Worm (Caenorhabditis elegans) whole organism, L4 larva: ENCODE measurements around the gene nfi-1.
A peak's percentile ranks its signal among the peaks of the same experiment; 100 is the strongest.

ENCODE experiments used
- F10B5.3 ChIP-seq: sonication (generic microtip); optimal IDR thresholded peaks from 2 replicates; lab custom pipeline; 2016; ENCODE audit warnings: mild to moderate bottlenecking, missing genetic modification characterization, missing compliant biosample characterization
- F49E8.2 ChIP-seq: sonication (generic microtip); optimal IDR thresholded peaks from 2 replicates; lab custom pipeline; 2016; ENCODE audit warnings: missing compliant biosample characterization, mild to moderate bottlenecking, missing genetic modification characterization, borderline replicate concordance
- T20F7.1 ChIP-seq: fragments of 200-800 bp; sonication (Bioruptor generic); optimal IDR thresholded peaks from 2 replicates; lab custom pipeline; 2018; ENCODE audit warnings: mild to moderate bottlenecking, missing genetic modification characterization, missing compliant biosample characterization
- aha-1 ChIP-seq: fragments of 150-350 bp; peaks from one replicate; lab custom pipeline; 2014; ENCODE audit warnings: missing biosample characterization, missing genetic modification characterization
- ama-1 ChIP-seq: fragments of 150-350 bp; optimal IDR thresholded peaks from 2 replicates; lab custom pipeline; 2014; ENCODE audit warnings: inconsistent platforms, mixed read lengths
- cey-2 ChIP-seq: sonication (generic microtip); optimal IDR thresholded peaks from 3 replicates; lab custom pipeline; 2017; ENCODE audit warnings: missing genetic modification characterization, mild to moderate bottlenecking, missing compliant biosample characterization, antibody characterized with exemption, borderline replicate concordance; ENCODE audit not compliant: insufficient read depth
- daf-16 ChIP-seq, 3 experiments: sonication (generic microtip); optimal IDR thresholded peaks; 2 replicates each; lab custom pipeline; 2016 to 2017; ENCODE audit warnings: missing genetic modification characterization in 3 of 3, missing genetic modification reagents in 3 of 3, mild to moderate bottlenecking in 2 of 3, missing compliant biosample characterization in 2 of 3, missing biosample characterization in 1 of 3, moderate library complexity in 1 of 3
- dmd-6 ChIP-seq: fragments of 200-800 bp; sonication (Bioruptor generic); IDR thresholded peaks from 2 replicates; pipeline ENCODE4 v1.3.6; 2022; ENCODE audit warnings: missing genetic modification reagents, missing genetic modification characterization, missing compliant biosample characterization
- dpl-1 ChIP-seq: fragments of 150-350 bp; optimal IDR thresholded peaks from 2 replicates; lab custom pipeline; 2014; ENCODE audit warnings: missing biosample characterization, missing genetic modification reagents, missing genetic modification characterization
- dve-1 ChIP-seq: sonication (generic microtip); optimal IDR thresholded peaks from 2 replicates; lab custom pipeline; 2017; ENCODE audit warnings: antibody characterized with exemption, mild to moderate bottlenecking, missing genetic modification characterization, missing compliant biosample characterization; ENCODE audit not compliant: insufficient read depth
- egl-27 ChIP-seq: sonication (generic microtip); optimal IDR thresholded peaks from 3 replicates; lab custom pipeline; 2017; ENCODE audit warnings: missing biosample characterization, missing genetic modification reagents, missing genetic modification characterization
- gei-8 ChIP-seq: fragments of 200-800 bp; sonication (Bioruptor generic); optimal IDR thresholded peaks from 2 replicates; lab custom pipeline; 2018; ENCODE audit warnings: mild to moderate bottlenecking, missing genetic modification characterization, missing compliant biosample characterization
- lin-1 ChIP-seq: fragments of 200-800 bp; sonication (Bioruptor generic); IDR thresholded peaks from 2 replicates; pipeline ENCODE4 v1.3.6; 2022; ENCODE audit warnings: missing genetic modification reagents, missing genetic modification characterization, missing compliant biosample characterization
- lin-13 ChIP-seq: fragments of 150-350 bp; optimal IDR thresholded peaks from 2 replicates; lab custom pipeline; 2014; ENCODE audit warnings: missing biosample characterization, missing genetic modification reagents, missing genetic modification characterization
- lin-38 ChIP-seq: fragments of 200-800 bp; sonication (Bioruptor generic); IDR thresholded peaks from 2 replicates; pipeline ENCODE4 v1.3.6; 2022; ENCODE audit warnings: missing genetic modification reagents, missing genetic modification characterization, missing compliant biosample characterization
- lsy-2 ChIP-seq, 2 experiments: fragments of 150-350 bp in 1 of 2; sonication (generic microtip) in 1 of 2; optimal IDR thresholded peaks; 2 replicates each; lab custom pipeline; 2014 to 2017; ENCODE audit warnings: missing biosample characterization in 2 of 2, missing genetic modification characterization in 2 of 2
- madf-5 ChIP-seq, 2 experiments: fragments of 200-800 bp; sonication (Bioruptor generic); IDR thresholded peaks; 2 replicates each; pipeline ENCODE4 v1.3.6; 2022; ENCODE audit warnings: missing compliant biosample characterization in 2 of 2, missing genetic modification characterization in 2 of 2
- madf-9 ChIP-seq: fragments of 200-800 bp; sonication (Bioruptor generic); conservative IDR thresholded peaks from 2 replicates; pipeline ENCODE4 v1.3.6; 2022; ENCODE audit warnings: missing genetic modification reagents, missing genetic modification characterization, missing compliant biosample characterization
- mdl-1 ChIP-seq, 2 experiments: fragments of 150-350 bp in 1 of 2; sonication (generic microtip) in 1 of 2; optimal IDR thresholded peaks; 2 replicates each; lab custom pipeline; 2014 to 2017; ENCODE audit warnings: missing biosample characterization in 2 of 2, missing genetic modification characterization in 2 of 2
- mep-1 ChIP-seq: fragments of 150-350 bp; sonication (generic microtip); optimal IDR thresholded peaks from 3 replicates; lab custom pipeline; 2014; ENCODE audit warnings: missing biosample characterization, missing genetic modification characterization
- mxl-2 ChIP-seq: fragments of 200-800 bp; sonication (Bioruptor generic); conservative IDR thresholded peaks from 2 replicates; pipeline ENCODE4 v1.3.6; 2022; ENCODE audit warnings: missing genetic modification reagents, missing genetic modification characterization, missing compliant biosample characterization
- nhr-10 ChIP-seq: fragments of 150-350 bp; optimal IDR thresholded peaks from 2 replicates; lab custom pipeline; 2014; ENCODE audit warnings: missing biosample characterization, missing genetic modification characterization
- nhr-102 ChIP-seq: sonication (generic microtip); optimal IDR thresholded peaks from 2 replicates; lab custom pipeline; 2016; ENCODE audit warnings: mild to moderate bottlenecking, missing genetic modification characterization, moderate library complexity, missing compliant biosample characterization
- nhr-11 ChIP-seq: fragments of 150-350 bp; optimal IDR thresholded peaks from 2 replicates; lab custom pipeline; 2014; ENCODE audit warnings: missing biosample characterization, missing genetic modification characterization
- nhr-25 ChIP-seq: sonication (generic microtip); optimal IDR thresholded peaks from 2 replicates; lab custom pipeline; 2017; ENCODE audit warnings: missing genetic modification characterization, mild to moderate bottlenecking, missing compliant biosample characterization, antibody characterized with exemption, moderate library complexity, borderline replicate concordance; ENCODE audit not compliant: insufficient read depth
- nhr-28 ChIP-seq: fragments of 150-350 bp; optimal IDR thresholded peaks from 2 replicates; lab custom pipeline; 2014; ENCODE audit warnings: missing biosample characterization, missing genetic modification characterization
- nhr-41 ChIP-seq: fragments of 200-800 bp; sonication (Bioruptor generic); IDR thresholded peaks from 2 replicates; pipeline ENCODE4 v1.3.6; 2022; ENCODE audit warnings: missing genetic modification reagents, missing genetic modification characterization, missing compliant biosample characterization
- nhr-42 ChIP-seq: fragments of 200-800 bp; sonication (Bioruptor generic); IDR thresholded peaks from 2 replicates; pipeline ENCODE4 v1.3.6; 2022; ENCODE audit warnings: missing genetic modification characterization, missing compliant biosample characterization
- nhr-48 ChIP-seq: sonication (generic microtip); optimal IDR thresholded peaks from 2 replicates; lab custom pipeline; 2016; ENCODE audit warnings: mild to moderate bottlenecking, missing genetic modification characterization, missing compliant biosample characterization
- nhr-77 ChIP-seq: fragments of 150-350 bp; optimal IDR thresholded peaks from 2 replicates; lab custom pipeline; 2014; ENCODE audit warnings: missing biosample characterization, missing genetic modification characterization
- php-3 ChIP-seq: fragments of 200-800 bp; sonication (Bioruptor generic); IDR thresholded peaks from 2 replicates; pipeline ENCODE4 v1.3.6; 2022; ENCODE audit warnings: missing genetic modification reagents, missing genetic modification characterization, missing compliant biosample characterization
- pqm-1 ChIP-seq: sonication (generic microtip); optimal IDR thresholded peaks from 2 replicates; lab custom pipeline; 2017; ENCODE audit warnings: missing biosample characterization, missing genetic modification characterization
- rbr-2 ChIP-seq: sonication (generic microtip); optimal IDR thresholded peaks from 2 replicates; lab custom pipeline; 2016; ENCODE audit warnings: missing genotype, missing genetic modification characterization, missing compliant biosample characterization
- saeg-2 ChIP-seq: fragments of 200-800 bp; sonication (Bioruptor generic); IDR thresholded peaks from 2 replicates; pipeline ENCODE4 v1.3.6; 2022; ENCODE audit warnings: missing genetic modification reagents, missing genetic modification characterization, missing compliant biosample characterization
- snpc-4 ChIP-seq: fragments of 150-350 bp; optimal IDR thresholded peaks from 2 replicates; lab custom pipeline; 2014; ENCODE audit warnings: missing biosample characterization, missing genetic modification characterization
- spr-3 ChIP-seq: fragments of 200-800 bp; sonication (Bioruptor generic); optimal IDR thresholded peaks from 2 replicates; lab custom pipeline; 2018; ENCODE audit warnings: mild to moderate bottlenecking, missing genetic modification characterization, missing compliant biosample characterization
- tra-1 ChIP-seq: fragments of 200-800 bp; sonication (Bioruptor generic); IDR thresholded peaks from 2 replicates; pipeline ENCODE4 v1.3.6; 2022; ENCODE audit warnings: missing genetic modification reagents, missing genetic modification characterization, missing compliant biosample characterization
- unc-130 ChIP-seq: sonication (generic microtip); optimal IDR thresholded peaks from 2 replicates; lab custom pipeline; 2016; ENCODE audit warnings: missing genetic modification reagents, missing genetic modification characterization, missing compliant biosample characterization
- unc-39 ChIP-seq: sonication (generic microtip); optimal IDR thresholded peaks from 2 replicates; lab custom pipeline; 2017; ENCODE audit warnings: missing biosample characterization, missing genetic modification characterization
- unc-62 ChIP-seq, 3 experiments: fragments of 150-350 bp in 1 of 3; sonication (generic microtip); optimal IDR thresholded peaks in 2 of 3; peaks in 1 of 3; 1 replicate in 1 of 3; 2 replicates in 2 of 3; lab custom pipeline; 2014 to 2017; ENCODE audit warnings: missing biosample characterization in 3 of 3, missing genetic modification characterization in 3 of 3, missing genetic modification reagents in 3 of 3, missing genotype in 1 of 3
- zfp-2 ChIP-seq: sonication (generic microtip); optimal IDR thresholded peaks from 2 replicates; lab custom pipeline; 2016; ENCODE audit warnings: mild to moderate bottlenecking, missing genetic modification characterization, missing compliant biosample characterization
- zfp-3 ChIP-seq: fragments of 200-800 bp; sonication (Bioruptor generic); conservative IDR thresholded peaks from 2 replicates; pipeline ENCODE4 v1.3.6; 2022; ENCODE audit warnings: missing genetic modification reagents, missing genetic modification characterization, missing compliant biosample characterization

nfi-1 gene

DNA sequence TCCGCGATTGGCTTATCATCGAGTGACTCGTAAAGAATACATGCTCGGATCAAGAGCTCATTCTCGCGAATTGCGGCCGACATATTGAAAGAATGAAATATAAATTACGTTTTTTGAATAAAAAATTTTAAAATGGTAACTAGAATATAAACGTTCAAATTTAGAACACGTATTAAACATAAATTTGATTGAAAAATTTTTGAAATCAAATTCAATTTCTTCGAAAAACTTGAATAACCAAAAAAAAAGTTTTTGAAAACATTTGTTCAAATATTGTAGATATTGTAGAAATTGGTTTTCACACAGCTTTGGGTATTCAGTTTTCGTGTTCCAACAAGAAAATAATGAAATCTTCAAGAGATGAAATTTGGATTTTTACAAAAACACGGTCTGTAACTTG, 10.1 kb downstream of the nfi-1 start, which contains the start of gene fbxa-224:
Gene fbxa-224 (minus strand): TSS at position 101 of the 400 bp plus-strand sequence.
- TF ChIP-seq nhr-11 (tag; lab: Kevin White, UChicago), result no peak
- no peak for TF ChIP-seq lin-38 (GFP tag; lab: Robert Waterston, UW)
- no peak for TF ChIP-seq F10B5.3 (tag; lab: Kevin White, UChicago)
- no peak for TF ChIP-seq saeg-2 (GFP tag; lab: Robert Waterston, UW)
- TF ChIP-seq unc-130, result no peak

ce11 chrII:7549035-7549434, 11.1 kb downstream of the nfi-1 start, which contains the start of gene tph-1:
TSS of gene tph-1 (plus strand) at chrII:7549335.
- TF ChIP-seq F49E8.2 (tag; lab: Kevin White, UChicago), result no peak
- TF ChIP-seq madf-5 (GFP tag; IDR thresholded peaks at IDR 0.05; lab: Robert Waterston, UW), result no peak
- no peak for TF ChIP-seq mxl-2
- TF ChIP-seq rbr-2, result no peak
- TF ChIP-seq cey-2 (tag; lab: Kevin White, UChicago), result no peak
- no peak for TF ChIP-seq lin-1
- TF ChIP-seq lin-13 (GFP tag; lab: Kevin White, UChicago), result no peak
- TF ChIP-seq gei-8 (GFP tag; lab: Kevin White, UChicago), result no peak
- no peak for TF ChIP-seq egl-27 (tag; lab: Kevin White, UChicago)
- no peak for TF ChIP-seq daf-16 (GFP tag; optimal IDR thresholded peaks at IDR 0.05; lab: Kevin White, UChicago)
- no peak for TF ChIP-seq daf-16 (tag; optimal IDR thresholded peaks at IDR 0.05; lab: Kevin White, UChicago)

DNA sequence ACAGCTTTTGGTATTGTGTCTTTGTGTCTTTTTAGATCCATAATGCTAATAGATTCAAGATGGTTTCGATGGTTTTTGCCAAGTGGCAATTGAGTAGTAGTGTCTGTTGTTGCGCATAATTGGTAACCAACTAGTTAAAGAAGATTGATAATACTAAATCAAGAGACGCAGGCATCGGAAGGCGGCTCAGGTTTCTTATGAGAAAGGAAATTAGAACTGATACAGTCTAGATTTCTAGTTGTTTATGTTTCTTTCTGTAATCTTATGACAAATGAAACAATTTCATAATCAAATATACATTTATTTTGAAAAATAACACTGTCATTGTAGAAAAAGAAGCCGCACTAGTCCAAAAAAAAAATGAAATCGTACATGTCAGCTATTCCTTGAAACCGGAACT, 15.8 kb downstream of the nfi-1 start, which contains the start of gene ZK1290.10:
Gene ZK1290.10 (minus strand): TSS at position 101 of the 400 bp plus-strand sequence.
- TF ChIP-seq aha-1 (tag; lab: Kevin White, UChicago), result peak; percentile 19
- TF ChIP-seq snpc-4 (tag; lab: Kevin White, UChicago), result no peak

- TF ChIP-seq dmd-6 (peak; percentile 98), spr-3 (no peak), nhr-28 (tag; lab: Kevin White, UChicago) (peak; percentile 88), nhr-25 (peak; percentile 6), nhr-42 (GFP tag; lab: Robert Waterston, UW) (0 out of 2 replicates have a peak, but pooled peaks have one; percentile 20), tra-1 (GFP tag; lab: Robert Waterston, UW) (peak; percentile 68), lsy-2 (tag; optimal IDR thresholded peaks at IDR 0.05; lab: Kevin White, UChicago) (peak in 1 of 2 experiments; percentile 29), dve-1 (peak; percentile 91), ama-1 (lab: Kevin White, UChicago) (no peak), unc-39 (tag; lab: Kevin White, UChicago) (no peak), lin-1 (peak; percentile 84), mep-1 (tag; lab: Kevin White, UChicago) (peak; percentile 55), madf-9 (GFP tag; lab: Robert Waterston, UW) (0 out of 2 replicates have a peak, but pooled peaks have one; percentile 30), zfp-3 (GFP tag; lab: Robert Waterston, UW) (0 out of 2 replicates have a peak, but pooled peaks have one; percentile 28), pqm-1 (tag; lab: Kevin White, UChicago) (peak; percentile 53), dpl-1 (GFP tag; lab: Kevin White, UChicago) (no peak), nhr-41 (GFP tag; lab: Robert Waterston, UW) (peak; percentile 42; the same call in 1 of the 2 replicates), daf-16 (GFP tag; optimal IDR thresholded peaks at IDR 0.05; lab: Kevin White, UChicago) (no peak), daf-16 (tag; optimal IDR thresholded peaks at IDR 0.05; lab: Kevin White, UChicago) (peak; percentile 85), T20F7.1 (GFP tag; lab: Kevin White, UChicago) (peak; percentile 34), nhr-102 (peak; percentile 66), gei-8 (GFP tag; lab: Kevin White, UChicago) (no peak), nhr-77 (tag; lab: Kevin White, UChicago) (peak; percentile 78), nhr-11 (tag; lab: Kevin White, UChicago) (no peak), unc-62 (GFP tag; optimal IDR thresholded peaks at IDR 0.05 in 1 of 2; lab: Kevin White, UChicago) (peak in 1 of 2 experiments; percentile 98), unc-62 (tag; optimal IDR thresholded peaks at IDR 0.05; lab: Kevin White, UChicago) (no peak), zfp-2 (tag; lab: Kevin White, UChicago) (no peak), php-3 (GFP tag; lab: Robert Waterston, UW) (peak; percentile 74), nhr-10 (tag; lab: Kevin White, UChicago) (no peak), mdl-1 (tag; optimal IDR thresholded peaks at IDR 0.05; lab: Kevin White, UChicago) (peak in 1 of 2 experiments; percentile 81), nhr-48 (peak; percentile 43)
Observed at ce11 chrII:7554716-7555247, 16.8 kb downstream of the nfi-1 start.
